Worm (Caenorhabditis elegans) whole organism, L2 larva: ENCODE measurements around the gene K06A4.10.

Experiments
- nhr-11 ChIP-seq: fragments of 150-350 bp; optimal IDR thresholded peaks from 2 replicates; lab custom pipeline; 2014; ENCODE audit warnings: missing biosample characterization, missing genetic modification characterization
- nhr-12 ChIP-seq: fragments of 150-350 bp; optimal IDR thresholded peaks from 2 replicates; lab custom pipeline; 2014; ENCODE audit warnings: missing biosample characterization, missing genetic modification characterization
- nhr-237 ChIP-seq: fragments of 150-350 bp; optimal IDR thresholded peaks from 2 replicates; lab custom pipeline; 2014; ENCODE audit warnings: missing biosample characterization, missing genetic modification characterization
- unc-55 ChIP-seq: fragments of 150-350 bp; sonication (generic microtip); optimal IDR thresholded peaks from 3 replicates; lab custom pipeline; 2014; ENCODE audit warnings: missing biosample characterization, missing genetic modification reagents, missing genetic modification characterization
- zag-1 ChIP-seq: fragments of 150-350 bp; optimal IDR thresholded peaks from 2 replicates; lab custom pipeline; 2014; ENCODE audit warnings: missing biosample characterization, missing genetic modification characterization

DNA sequence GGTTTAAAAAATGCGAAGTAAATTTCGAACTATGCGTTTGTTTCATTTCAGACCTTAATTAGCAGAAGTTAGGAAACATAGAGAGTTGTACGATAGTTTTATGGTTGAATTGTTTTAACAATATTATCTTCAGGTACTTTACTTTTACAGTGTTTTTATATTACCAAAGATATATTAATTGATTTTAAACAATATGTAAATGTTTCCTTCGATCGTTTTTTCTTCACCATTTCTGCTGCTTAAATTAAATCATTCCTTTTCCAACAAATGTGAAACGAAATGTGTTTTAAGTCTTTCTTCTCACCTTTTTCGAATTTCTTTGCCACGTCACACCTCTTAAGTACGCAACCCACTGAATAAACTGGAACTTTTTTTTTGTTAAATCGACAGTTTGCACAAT, 36.3 kb downstream of the K06A4.10 start:
- TF ChIP-seq nhr-12 (tag; lab: Kevin White, UChicago) (no peak), nhr-237 (tag; lab: Kevin White, UChicago) (no peak), zag-1 (tag; lab: Kevin White, UChicago) (no peak), nhr-11 (tag; lab: Kevin White, UChicago) (no peak), unc-55 (no peak)
